Fruit fly (Drosophila melanogaster) whole organism, adult: ENCODE measurements around the gene CG13022.

Experiments used
- CG11617 ChIP-seq: fragments of 200-800 bp; sonication (Bioruptor generic); optimal IDR thresholded peaks from 2 replicates; lab custom pipeline; 2017; ENCODE audit warnings: mild to moderate bottlenecking, missing biosample characterization, missing genetic modification reagents, missing genetic modification characterization
- CG33017 ChIP-seq: fragments of 200-800 bp; sonication (Bioruptor generic); optimal IDR thresholded peaks from 2 replicates; lab custom pipeline; 2018; ENCODE audit warnings: missing biosample characterization, mild to moderate bottlenecking, missing genetic modification characterization, moderate library complexity
- CG7045 ChIP-seq: fragments of 200-800 bp; sonication (Bioruptor generic); optimal IDR thresholded peaks from 2 replicates; lab custom pipeline; 2017; ENCODE audit warnings: missing biosample characterization, mild to moderate bottlenecking, missing genetic modification characterization
- Mnt ChIP-seq: fragments of 200-800 bp; sonication (Bioruptor generic); optimal IDR thresholded peaks from 2 replicates; lab custom pipeline; 2016; ENCODE audit warnings: missing biosample characterization, mild to moderate bottlenecking, missing genetic modification characterization

Gene CG13022

DNA sequence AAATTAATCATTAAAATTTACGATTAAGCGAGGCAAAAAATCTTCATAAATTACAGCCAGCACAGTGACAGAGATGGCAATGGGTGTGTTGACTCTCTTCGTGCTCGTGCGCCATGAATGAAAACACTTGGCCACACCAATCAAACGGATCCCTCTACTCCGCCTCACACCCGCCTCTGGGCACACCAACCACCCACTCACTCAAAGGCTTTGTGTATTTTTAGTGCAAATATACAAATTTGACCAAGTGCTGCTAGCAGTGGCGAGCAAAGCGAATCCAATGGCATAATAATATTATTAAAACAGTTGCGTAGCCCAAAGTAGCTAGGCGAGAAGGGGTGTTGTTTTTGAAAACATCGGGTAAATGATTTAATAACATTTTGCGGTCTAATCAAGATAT, 49.2 kb downstream of the CG13022 start:
- TF ChIP-seq Mnt = no peak
- TF ChIP-seq CG33017 (tag; lab: Kevin White, UChicago) = no peak
- TF ChIP-seq CG7045 = no peak
- no peak for TF ChIP-seq CG11617 (GFP tag; lab: Kevin White, UChicago)
